Worm (Caenorhabditis elegans) whole organism, L2 larva: ENCODE measurements around the gene cld-9.

Source experiments
- ceh-82 ChIP-seq: fragments of 150-350 bp; optimal IDR thresholded peaks from 2 replicates; lab custom pipeline; 2014; ENCODE audit warnings: missing biosample characterization, missing genetic modification characterization
- nhr-237 ChIP-seq: fragments of 150-350 bp; optimal IDR thresholded peaks from 2 replicates; lab custom pipeline; 2014; ENCODE audit warnings: missing biosample characterization, missing genetic modification characterization
- skn-1 ChIP-seq: sonication (generic microtip); optimal IDR thresholded peaks from 2 replicates; lab custom pipeline; 2017; ENCODE audit warnings: missing biosample characterization, missing genetic modification characterization

DNA sequence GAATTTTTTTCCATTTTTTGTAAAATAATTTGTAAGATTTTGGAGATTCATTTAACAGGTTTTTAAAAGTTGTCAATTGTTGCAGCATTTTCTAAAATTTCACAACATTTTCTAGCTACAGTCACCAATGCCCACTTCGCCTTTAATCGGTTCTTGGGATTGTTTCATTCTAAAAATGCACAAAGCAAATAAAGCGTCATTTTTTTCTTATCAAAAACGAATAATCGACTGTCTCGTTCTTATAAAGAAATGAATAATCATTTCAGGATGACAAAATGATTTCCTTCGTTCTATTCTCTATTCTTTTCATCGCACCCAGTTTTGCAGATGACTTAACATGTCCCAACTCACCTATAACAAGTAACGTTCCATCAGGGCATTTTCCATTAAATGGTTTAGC is 23.8 kb upstream of the cld-9 start, which contains the start of gene F53C11.1:
- TF ChIP-seq nhr-237 (tag; lab: Kevin White, UChicago) (no peak), skn-1 (tag; lab: Kevin White, UChicago) (no peak), ceh-82 (tag; lab: Kevin White, UChicago) (no peak)
